Worm (Caenorhabditis elegans) whole organism, early embryonic: Measurements from ENCODE around the gene C08F11.12.

Source experiments
- F13C5.2 ChIP-seq: sonication (generic microtip); optimal IDR thresholded peaks from 2 replicates; lab custom pipeline; 2017; ENCODE audit warnings: mild to moderate bottlenecking, missing genetic modification characterization, inconsistent platforms, missing compliant biosample characterization
- ama-1 ChIP-seq: fragments of 150-350 bp; optimal IDR thresholded peaks from 2 replicates; lab custom pipeline; 2014
- ceh-13 ChIP-seq: fragments of 200-800 bp; sonication (Bioruptor generic); optimal IDR thresholded peaks from 2 replicates; lab custom pipeline; 2018; ENCODE audit warnings: mild to moderate bottlenecking, missing genetic modification characterization, missing compliant biosample characterization
- ceh-36 ChIP-seq: sonication (generic microtip); optimal IDR thresholded peaks from 2 replicates; lab custom pipeline; 2016; ENCODE audit warnings: missing genetic modification characterization, inconsistent platforms, missing compliant biosample characterization
- flt-1 ChIP-seq: fragments of 200-800 bp; sonication (Bioruptor generic); IDR thresholded peaks from 2 replicates; pipeline ENCODE4 v1.3.6; 2022; ENCODE audit warnings: missing genetic modification characterization, missing compliant biosample characterization
- hmg-4 ChIP-seq: fragments of 200-800 bp; sonication (Bioruptor generic); optimal IDR thresholded peaks from 2 replicates; lab custom pipeline; 2018; ENCODE audit warnings: mild to moderate bottlenecking, missing genetic modification characterization, missing compliant biosample characterization
- scrt-1 ChIP-seq: fragments of 200-800 bp; sonication (Bioruptor generic); IDR thresholded peaks from 2 replicates; pipeline ENCODE4 v1.3.6; 2022; ENCODE audit warnings: missing genetic modification characterization, missing compliant biosample characterization
- sea-1 ChIP-seq: fragments of 200-800 bp; sonication (Bioruptor generic); conservative IDR thresholded peaks from 2 replicates; pipeline ENCODE4 v1.3.6; 2022; ENCODE audit warnings: missing genetic modification characterization, missing compliant biosample characterization
- tbx-37 ChIP-seq: fragments of 200-800 bp; sonication (Bioruptor generic); conservative IDR thresholded peaks from 2 replicates; pipeline ENCODE4 v1.3.6; 2022; ENCODE audit warnings: missing genetic modification reagents, missing genetic modification characterization, missing compliant biosample characterization

DNA sequence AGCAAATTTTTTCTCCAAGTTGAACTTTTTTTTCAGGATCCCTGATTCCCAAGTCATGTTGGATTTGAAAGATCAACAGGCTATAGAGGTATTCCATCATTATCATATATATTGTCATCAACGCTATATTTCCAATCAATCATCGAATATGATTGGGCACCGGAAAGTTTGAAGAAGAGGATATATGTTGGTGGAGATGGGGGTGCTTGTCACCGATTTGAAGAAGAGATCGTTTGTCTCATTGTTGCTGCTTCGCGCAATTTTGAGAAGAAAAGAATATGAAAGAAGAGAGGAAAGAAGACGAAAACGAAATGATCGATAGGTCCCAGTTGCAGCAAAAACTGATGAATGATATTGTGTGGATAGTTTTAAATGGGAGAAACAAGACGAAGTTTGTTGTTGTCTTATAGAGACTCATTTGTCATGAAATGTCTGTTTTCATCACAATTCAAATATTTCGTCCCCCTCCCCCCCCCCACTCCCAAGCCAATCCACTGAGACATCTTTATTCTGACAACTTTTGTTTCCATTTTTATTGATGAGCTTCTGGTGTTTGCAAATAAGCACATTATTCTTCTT lies 38.1 kb upstream of the C08F11.12 start, which contains the start of gene T23G4.2:
- TF ChIP-seq ama-1 (lab: Kevin White, UChicago) (no peak), sea-1 (GFP tag; lab: Robert Waterston, UW) (no peak), ceh-13 (GFP tag; lab: Kevin White, UChicago) (no peak), ceh-36 (no peak), flt-1 (no peak), scrt-1 (no peak), F13C5.2 (no peak), tbx-37 (no peak), hmg-4 (GFP tag; lab: Kevin White, UChicago) (no peak)
